Worm (Caenorhabditis elegans): Measurements from ENCODE around the gene F26G1.15.

ce11 chrII:4771282-4771681 lies 18.8 kb upstream of the F26G1.15 start, which contains the start of gene F26G1.5:
- TF ChIP-seq snpc-4 (tag; optimal IDR thresholded peaks at IDR 0.05) (no peak), pha-4 (tag; optimal IDR thresholded peaks at IDR 0.05) (no peak)
